Fruit fly (Drosophila melanogaster): ENCODE results near the gene fabp.
A peak's percentile ranks its signal among the peaks of the same experiment; 100 is the strongest.

The fabp gene

DNA sequence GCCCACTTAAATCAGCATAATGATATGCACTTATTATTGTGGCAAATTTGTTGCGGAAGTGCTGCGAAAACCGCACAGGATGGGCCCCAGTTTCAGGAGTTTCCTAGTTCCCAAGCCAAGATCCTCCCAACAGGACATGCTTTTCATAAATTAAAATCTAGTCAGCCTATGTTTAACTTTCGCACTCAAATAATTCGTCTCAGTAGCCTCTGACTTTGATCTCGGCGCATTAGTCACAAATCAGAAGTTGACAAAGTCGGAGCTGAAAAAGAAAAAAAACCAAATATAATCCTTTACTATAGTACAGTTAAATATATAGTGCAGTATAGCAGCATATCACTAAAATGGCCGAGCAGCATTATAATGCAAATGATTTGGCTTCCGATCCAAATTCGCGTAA is 13.0 kb downstream of the fabp start, which contains the start of gene CG14708:
TSS of gene CG14708 (plus strand) at position 301 of the 400 bp plus-strand sequence.
- TF ChIP-seq CG15479 (GFP tag; optimal IDR thresholded peaks at IDR 0.05) (no peak), CG12155 (GFP tag; optimal IDR thresholded peaks at IDR 0.05) (no peak), CG6254 (GFP tag; optimal IDR thresholded peaks at IDR 0.05) (no peak), dmrt11E (tag; optimal IDR thresholded peaks at IDR 0.05) (no peak), crol (GFP tag; IDR thresholded peaks at IDR 0.05) (no peak), pum (GFP tag; optimal IDR thresholded peaks at IDR 0.05) (no peak), CG6689 (GFP tag; IDR thresholded peaks at IDR 0.05) (no peak), E2f1 (GFP tag; IDR thresholded peaks at IDR 0.05) (no peak), pan (optimal IDR thresholded peaks at IDR 0.05) (no peak), pan (GFP tag; optimal IDR thresholded peaks at IDR 0.05 in 1 of 2, IDR thresholded peaks at IDR 0.05 in 1 of 2) (no peak), Spps (tag; optimal IDR thresholded peaks at IDR 0.05) (no peak), btn (GFP tag; optimal IDR thresholded peaks at IDR 0.05) (no peak), bigmax (GFP tag; optimal IDR thresholded peaks at IDR 0.05) (no peak), zen2 (GFP tag; IDR thresholded peaks at IDR 0.05; ENCODE audit: partially characterized antibody) (no peak), Poxn (GFP tag; IDR thresholded peaks at IDR 0.05) (no peak), Sry-β (GFP tag; optimal IDR thresholded peaks at IDR 0.05) (no peak), pfk (GFP tag; optimal IDR thresholded peaks at IDR 0.05) (no peak)

- no peak for TF ChIP-seq CG4707 (GFP tag; optimal IDR thresholded peaks at IDR 0.05)
- TF ChIP-seq tin (GFP tag; optimal IDR thresholded peaks at IDR 0.05): no peak
- peak; percentile 10 for TF ChIP-seq cg (GFP tag; optimal IDR thresholded peaks at IDR 0.05)
- peak; percentile 93 for TF ChIP-seq abd-A (tag; optimal IDR thresholded peaks at IDR 0.05)
- no peak for TF ChIP-seq CG6654 (GFP tag; optimal IDR thresholded peaks at IDR 0.05)
- TF ChIP-seq chinmo (GFP tag; IDR thresholded peaks at IDR 0.05; ENCODE audit: partially characterized antibody): 0 out of 4 replicates have a peak, but pooled peaks have one; percentile 12
- no peak for TF ChIP-seq Antp (GFP tag; optimal IDR thresholded peaks at IDR 0.05)
- TF ChIP-seq trem (tag; optimal IDR thresholded peaks at IDR 0.05): no peak
- no peak for TF ChIP-seq CG12104 (GFP tag; optimal IDR thresholded peaks at IDR 0.05)
- no peak for TF ChIP-seq CG9797 (GFP tag; optimal IDR thresholded peaks at IDR 0.05)
- peak; percentile 0 for TF ChIP-seq mirr (GFP tag; optimal IDR thresholded peaks at IDR 0.05)
Observed at dm6 chr3R:11551071-11551470, 15.8 kb downstream of the fabp start.

dm6 chr3R:11544150-11544549 is 22.7 kb downstream of the fabp start:
- TF ChIP-seq CG32767 (GFP tag; IDR thresholded peaks at IDR 0.05) (no peak), CTCF (GFP tag; optimal IDR thresholded peaks at IDR 0.05) (peak; percentile 80)

- peak; percentile 80 for TF ChIP-seq ewg (GFP tag; optimal IDR thresholded peaks at IDR 0.05)
- no peak for TF ChIP-seq da (GFP tag; optimal IDR thresholded peaks at IDR 0.05)
- no peak for TF ChIP-seq CG9876 (GFP tag; optimal IDR thresholded peaks at IDR 0.05)
- peak; percentile 92 for TF ChIP-seq Deaf1 (tag; optimal IDR thresholded peaks at IDR 0.05)
- peak; percentile 43 to 81 for TF ChIP-seq Trl (optimal IDR thresholded peaks at IDR 0.05)
- no peak for TF ChIP-seq Trl (GFP tag; optimal IDR thresholded peaks at IDR 0.05)
- TF ChIP-seq Atf3 (GFP tag; optimal IDR thresholded peaks at IDR 0.05): no peak
- no peak for TF ChIP-seq CG14710 (tag; optimal IDR thresholded peaks at IDR 0.05)
- peak; percentile 57 for TF ChIP-seq CG15479 (GFP tag; optimal IDR thresholded peaks at IDR 0.05)
- peak; percentile 84 for TF ChIP-seq CG13894 (tag; optimal IDR thresholded peaks at IDR 0.05)
- peak; percentile 59 for TF ChIP-seq abd-A (tag; optimal IDR thresholded peaks at IDR 0.05)
Observed at dm6 chr3R:11542899-11543619, 23.8 kb downstream of the fabp start, which contains the start of gene dpr4. TSS of gene dpr4 (minus strand) at chr3R:11542949.
